Worm (Caenorhabditis elegans): ENCODE measurements around the gene pipp-4P.

The pipp-4P gene

DNA sequence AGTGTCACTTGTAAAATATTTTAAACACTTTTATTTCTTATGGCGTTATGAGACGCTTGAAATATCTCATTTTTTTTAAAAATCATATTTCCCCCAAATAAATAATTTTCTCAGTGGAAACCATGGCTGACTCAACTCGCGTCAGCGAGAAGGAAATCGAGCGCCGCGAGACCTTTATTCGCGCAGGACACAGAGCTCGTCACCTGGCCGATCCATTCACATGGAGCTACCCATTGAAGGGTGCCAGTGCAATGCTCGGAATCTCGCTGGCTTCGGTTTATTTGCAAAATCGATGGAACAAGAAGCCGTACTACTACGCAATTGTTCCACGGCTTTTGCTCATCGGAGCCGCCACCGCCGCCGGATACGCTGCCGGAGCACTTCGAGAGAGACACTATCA, 32.3 kb upstream of the pipp-4P start, which contains the start of gene nduc-2:
Gene nduc-2, plus strand, starts transcription at position 113 of the 400 bp plus-strand sequence.
- TF ChIP-seq hmg-4 (GFP tag; optimal IDR thresholded peaks at IDR 0.05) (no peak), pes-1 (GFP tag; IDR thresholded peaks at IDR 0.05) (no peak)

DNA sequence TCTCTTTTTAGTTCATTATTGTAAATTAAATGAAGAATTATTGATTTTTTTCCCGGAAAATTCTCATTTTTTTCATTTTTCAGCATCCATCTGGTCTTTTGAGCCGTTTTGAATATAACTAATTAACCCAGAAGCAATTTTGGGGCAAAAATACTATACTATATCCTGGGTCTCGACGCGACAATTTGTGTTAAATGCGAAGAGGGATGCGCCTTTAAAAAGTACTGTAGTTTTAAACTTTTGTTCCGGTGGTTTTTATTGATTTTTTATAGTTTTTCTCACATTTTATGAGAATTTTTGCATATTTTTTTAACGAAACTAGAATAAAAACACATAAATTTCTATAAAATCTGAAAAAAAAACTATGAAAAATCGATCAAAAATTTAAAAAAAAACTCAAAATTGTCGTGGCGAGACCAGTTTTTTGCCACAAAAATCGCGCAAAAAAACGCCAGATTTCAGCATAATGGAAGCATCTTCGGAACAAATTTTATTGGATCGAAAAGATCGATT, 31.0 kb upstream of the pipp-4P start, which contains the start of gene tbcc-1:
Gene tbcc-1, plus strand, starts transcription at position 463 of the 513 bp plus-strand sequence.
- TF ChIP-seq flt-1 (GFP tag; IDR thresholded peaks at IDR 0.05) (no peak), hmg-4 (GFP tag; optimal IDR thresholded peaks at IDR 0.05) (no peak), F13C5.2 (tag; optimal IDR thresholded peaks at IDR 0.05) (no peak), ets-7 (tag; optimal IDR thresholded peaks at IDR 0.05) (no peak), ama-1 (optimal IDR thresholded peaks at IDR 0.05) (no peak), ceh-13 (GFP tag; optimal IDR thresholded peaks at IDR 0.05) (no peak), tra-4 (tag; optimal IDR thresholded peaks at IDR 0.05) (no peak), hmbx-1 (tag; optimal IDR thresholded peaks at IDR 0.05) (no peak), scrt-1 (GFP tag; IDR thresholded peaks at IDR 0.05) (no peak), tbx-11 (GFP tag; IDR thresholded peaks at IDR 0.05) (no peak), B0310.2 (tag; optimal IDR thresholded peaks at IDR 0.05) (no peak), aly-1 (tag; optimal IDR thresholded peaks at IDR 0.05) (no peak), pes-1 (GFP tag; IDR thresholded peaks at IDR 0.05) (no peak), hnd-1 (tag; optimal IDR thresholded peaks at IDR 0.05) (no peak), sea-1 (GFP tag; conservative IDR thresholded peaks at IDR 0.05) (no peak)

DNA sequence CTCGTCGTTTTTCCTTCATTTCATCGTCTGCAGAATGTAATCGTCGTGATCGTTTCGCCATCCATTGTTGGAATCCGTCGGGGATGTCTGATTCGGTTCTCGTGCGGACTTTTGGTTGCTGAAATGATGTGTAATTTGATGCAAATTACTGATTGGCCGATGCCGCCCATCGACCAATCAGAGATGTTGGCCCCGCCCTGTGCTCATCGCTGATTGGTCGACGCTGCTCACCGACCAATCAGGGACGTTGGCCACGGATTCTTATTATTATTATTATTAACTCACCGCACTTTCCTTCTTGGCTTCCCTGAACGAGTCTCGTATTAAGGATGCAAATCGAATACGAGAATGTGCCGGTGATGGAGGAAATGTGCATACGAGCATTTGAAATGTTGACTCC, 25.0 kb upstream of the pipp-4P start:
- TF ChIP-seq aly-1 (tag; optimal IDR thresholded peaks at IDR 0.05) = no peak
- TF ChIP-seq scrt-1 (GFP tag; IDR thresholded peaks at IDR 0.05) = no peak
- no peak for TF ChIP-seq tra-4 (tag; optimal IDR thresholded peaks at IDR 0.05)
- no peak for TF ChIP-seq flt-1 (GFP tag; IDR thresholded peaks at IDR 0.05)
- no peak for TF ChIP-seq pes-1 (GFP tag; IDR thresholded peaks at IDR 0.05)
- TF ChIP-seq hmg-4 (GFP tag; optimal IDR thresholded peaks at IDR 0.05) = no peak
- TF ChIP-seq F13C5.2 (tag; optimal IDR thresholded peaks at IDR 0.05) = no peak
- TF ChIP-seq ama-1 (optimal IDR thresholded peaks at IDR 0.05) = no peak
- TF ChIP-seq tbx-37 (GFP tag; conservative IDR thresholded peaks at IDR 0.05) = no peak
- TF ChIP-seq B0310.2 (tag; optimal IDR thresholded peaks at IDR 0.05) = no peak
- TF ChIP-seq hnd-1 (tag; optimal IDR thresholded peaks at IDR 0.05) = no peak
- TF ChIP-seq tbx-11 (GFP tag; IDR thresholded peaks at IDR 0.05) = no peak
- no peak for TF ChIP-seq hmbx-1 (tag; optimal IDR thresholded peaks at IDR 0.05)
- TF ChIP-seq ceh-13 (GFP tag; optimal IDR thresholded peaks at IDR 0.05) = no peak
- TF ChIP-seq ets-7 (tag; optimal IDR thresholded peaks at IDR 0.05) = no peak
- no peak for TF ChIP-seq ceh-36 (tag; optimal IDR thresholded peaks at IDR 0.05)
- no peak for TF ChIP-seq sea-1 (GFP tag; conservative IDR thresholded peaks at IDR 0.05)

DNA sequence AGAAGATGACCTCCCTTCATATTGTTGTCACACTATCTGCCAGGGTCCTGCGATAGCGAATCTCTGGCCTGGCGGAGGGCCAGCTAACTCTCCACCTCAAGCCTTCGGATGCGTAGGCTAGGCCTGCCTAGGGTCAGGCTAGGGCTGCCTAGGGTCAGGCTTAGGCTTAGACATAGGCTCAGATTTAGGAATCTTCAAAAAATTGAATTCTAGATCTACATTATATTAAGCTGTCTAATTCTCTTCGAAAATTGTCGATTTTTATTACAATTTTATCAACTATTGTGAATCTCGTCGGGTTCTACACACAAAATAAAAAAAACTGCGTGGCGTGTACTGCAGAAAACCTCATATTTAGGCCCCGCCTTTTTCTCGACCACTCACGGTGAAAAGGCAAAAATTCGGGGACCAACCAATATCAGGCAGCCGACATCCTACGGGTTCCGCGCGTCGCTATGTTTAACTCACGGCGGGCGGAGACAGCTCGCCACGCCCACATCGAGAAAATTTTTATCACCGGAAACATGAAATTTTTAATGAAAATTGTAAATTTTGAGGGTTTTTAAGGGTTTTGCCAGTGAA, 23.5 kb upstream of the pipp-4P start:
- no peak for TF ChIP-seq F13C5.2 (tag; optimal IDR thresholded peaks at IDR 0.05)
- no peak for TF ChIP-seq pes-1 (GFP tag; IDR thresholded peaks at IDR 0.05)
- no peak for TF ChIP-seq tra-4 (tag; optimal IDR thresholded peaks at IDR 0.05)
- no peak for TF ChIP-seq flt-1 (GFP tag; IDR thresholded peaks at IDR 0.05)
- TF ChIP-seq scrt-1 (GFP tag; IDR thresholded peaks at IDR 0.05) = no peak

DNA sequence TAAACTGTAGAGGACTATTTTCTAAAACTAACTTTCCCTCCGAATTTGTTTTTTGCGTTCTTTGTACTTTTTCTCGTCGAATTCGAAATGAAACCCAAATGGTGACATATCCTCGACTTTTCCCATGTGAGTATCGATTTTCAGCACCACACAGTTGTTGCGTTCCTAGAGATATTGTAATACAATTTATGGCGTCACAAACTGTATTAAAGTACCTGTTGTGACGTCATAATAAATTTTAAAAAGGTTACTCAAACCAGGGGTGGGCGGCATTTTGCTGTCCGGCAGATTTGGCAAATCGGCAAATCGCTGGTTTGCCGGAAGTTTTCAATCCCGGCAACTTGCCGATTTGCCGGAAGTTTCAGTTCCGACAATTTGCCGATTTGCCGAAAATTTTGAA, 18.3 kb upstream of the pipp-4P start:
- TF ChIP-seq tra-4 (tag; optimal IDR thresholded peaks at IDR 0.05) (no peak), hnd-1 (tag; optimal IDR thresholded peaks at IDR 0.05) (no peak), aly-1 (tag; optimal IDR thresholded peaks at IDR 0.05) (no peak)

DNA sequence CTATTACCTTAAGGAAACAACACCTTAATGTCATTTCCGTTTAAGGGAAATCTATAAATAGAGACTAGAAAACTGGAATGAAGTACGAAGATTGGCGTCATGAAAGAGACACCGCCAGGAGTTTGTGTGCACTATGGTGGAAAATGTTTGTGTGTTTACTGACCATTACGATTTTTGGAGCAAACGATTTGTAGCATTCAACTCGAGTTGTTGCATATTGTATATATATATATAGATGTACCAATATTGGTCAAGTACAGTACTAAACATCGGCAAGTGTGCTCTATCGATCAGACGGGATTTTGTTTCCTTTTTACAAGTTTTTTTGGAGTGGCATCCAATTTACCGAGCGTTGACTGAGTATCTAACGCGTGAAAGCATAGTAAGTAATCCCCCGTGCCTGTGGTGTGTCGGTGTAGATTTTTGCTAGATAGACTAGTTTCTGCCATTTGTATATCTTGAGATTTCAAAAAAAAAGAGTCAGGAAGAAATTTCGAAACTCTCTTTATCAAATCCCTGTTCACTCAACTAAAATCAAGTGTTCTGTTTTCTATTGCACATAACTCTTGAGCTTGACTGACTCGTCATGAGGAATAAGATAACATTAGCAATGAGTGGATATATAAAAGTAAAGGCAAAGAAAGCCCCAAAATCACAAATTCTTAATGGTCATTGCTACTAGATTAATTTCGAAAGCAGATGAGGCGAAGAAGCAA, 17.1 kb upstream of the pipp-4P start, which contains the start of the genes twk-45 and Y71H2AM.25:
Gene twk-45, minus strand, starts transcription at position 101 of the 716 bp plus-strand sequence.
Gene Y71H2AM.25, plus strand, starts transcription at position 666 of the 716 bp plus-strand sequence.
- no peak for TF ChIP-seq hnd-1 (tag; optimal IDR thresholded peaks at IDR 0.05)
- TF ChIP-seq flt-1 (GFP tag; IDR thresholded peaks at IDR 0.05) = no peak
- no peak for TF ChIP-seq hmbx-1 (tag; optimal IDR thresholded peaks at IDR 0.05)
- no peak for TF ChIP-seq ceh-36 (tag; optimal IDR thresholded peaks at IDR 0.05)
- no peak for TF ChIP-seq ama-1 (optimal IDR thresholded peaks at IDR 0.05)
- no peak for TF ChIP-seq scrt-1 (GFP tag; IDR thresholded peaks at IDR 0.05)
- TF ChIP-seq tbx-11 (GFP tag; IDR thresholded peaks at IDR 0.05) = no peak

DNA sequence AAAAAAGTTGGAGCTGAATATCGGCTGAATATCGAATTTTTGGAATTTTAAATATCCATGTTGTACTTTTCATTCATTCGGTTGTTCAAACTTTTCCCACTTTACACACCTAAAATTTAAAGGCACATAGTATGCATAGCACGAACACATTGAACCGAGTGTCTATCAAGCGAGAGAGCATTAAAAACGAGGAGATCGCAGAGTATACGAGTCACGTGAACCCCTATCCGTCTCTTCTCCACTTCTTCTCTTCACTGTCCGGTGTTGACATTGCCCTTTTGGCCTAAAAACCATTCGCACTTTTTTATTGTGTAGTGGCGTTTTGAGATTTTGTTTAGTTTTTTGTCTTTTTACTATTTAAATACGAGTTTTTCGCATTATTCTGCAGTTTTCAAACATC, 14.6 kb upstream of the pipp-4P start:
- no peak for TF ChIP-seq scrt-1 (GFP tag; IDR thresholded peaks at IDR 0.05)
- TF ChIP-seq hmg-4 (GFP tag; optimal IDR thresholded peaks at IDR 0.05) = no peak
- no peak for TF ChIP-seq sea-1 (GFP tag; conservative IDR thresholded peaks at IDR 0.05)
- no peak for TF ChIP-seq tbx-37 (GFP tag; conservative IDR thresholded peaks at IDR 0.05)
- TF ChIP-seq B0310.2 (tag; optimal IDR thresholded peaks at IDR 0.05) = no peak
- no peak for TF ChIP-seq ceh-13 (GFP tag; optimal IDR thresholded peaks at IDR 0.05)
- TF ChIP-seq flt-1 (GFP tag; IDR thresholded peaks at IDR 0.05) = no peak
- no peak for TF ChIP-seq F13C5.2 (tag; optimal IDR thresholded peaks at IDR 0.05)
- no peak for TF ChIP-seq ama-1 (optimal IDR thresholded peaks at IDR 0.05)
- no peak for TF ChIP-seq tra-4 (tag; optimal IDR thresholded peaks at IDR 0.05)
- TF ChIP-seq hmbx-1 (tag; optimal IDR thresholded peaks at IDR 0.05) = no peak
- no peak for TF ChIP-seq tbx-11 (GFP tag; IDR thresholded peaks at IDR 0.05)
- TF ChIP-seq aly-1 (tag; optimal IDR thresholded peaks at IDR 0.05) = no peak
- TF ChIP-seq hnd-1 (tag; optimal IDR thresholded peaks at IDR 0.05) = no peak
- no peak for TF ChIP-seq ets-7 (tag; optimal IDR thresholded peaks at IDR 0.05)

DNA sequence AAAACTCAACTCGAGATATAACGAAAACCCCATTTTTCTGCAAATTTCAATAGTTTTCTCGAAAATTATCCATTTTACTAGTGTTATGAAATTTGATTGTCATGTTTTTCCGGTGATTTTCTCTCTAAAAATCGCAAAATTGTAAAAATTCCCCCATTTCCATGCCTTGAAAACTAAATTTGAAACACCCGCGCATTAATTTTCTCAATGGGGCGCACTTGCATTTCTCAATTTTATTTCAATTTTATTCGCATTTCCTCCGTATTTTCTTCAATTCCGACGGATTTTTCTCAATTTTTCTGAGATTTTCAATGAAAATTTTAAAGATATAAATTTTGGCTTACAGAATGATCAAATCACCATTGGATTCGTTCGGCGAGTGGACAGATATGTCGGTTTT, 14.0 kb upstream of the pipp-4P start, which contains the start of gene Y71H2AM.3:
Gene Y71H2AM.3, plus strand, starts transcription at position 347 of the 400 bp plus-strand sequence.
- TF ChIP-seq ceh-36 (tag; optimal IDR thresholded peaks at IDR 0.05) = no peak
- TF ChIP-seq ets-7 (tag; optimal IDR thresholded peaks at IDR 0.05) = no peak
- no peak for TF ChIP-seq hmbx-1 (tag; optimal IDR thresholded peaks at IDR 0.05)
- no peak for TF ChIP-seq hnd-1 (tag; optimal IDR thresholded peaks at IDR 0.05)
- TF ChIP-seq scrt-1 (GFP tag; IDR thresholded peaks at IDR 0.05) = no peak
- peak; percentile 22 for TF ChIP-seq F13C5.2 (tag; optimal IDR thresholded peaks at IDR 0.05)
- TF ChIP-seq flt-1 (GFP tag; IDR thresholded peaks at IDR 0.05) = no peak

All from whole organism, early embryonic.